Worm (Caenorhabditis elegans) whole organism, L4 larva: ENCODE data around the gene set-31.

Source experiments
- F49E8.2 ChIP-seq: sonication (generic microtip); optimal IDR thresholded peaks from 2 replicates; lab custom pipeline; 2016; ENCODE audit warnings: missing compliant biosample characterization, mild to moderate bottlenecking, missing genetic modification characterization, borderline replicate concordance
- ceh-62 ChIP-seq: sonication (generic microtip); optimal IDR thresholded peaks from 2 replicates; lab custom pipeline; 2017; ENCODE audit warnings: missing biosample characterization, missing genetic modification characterization
- dmd-8 ChIP-seq: fragments of 200-800 bp; sonication (Bioruptor generic); IDR thresholded peaks from 2 replicates; pipeline ENCODE4 v1.3.6; 2022; ENCODE audit warnings: missing genetic modification characterization, missing compliant biosample characterization
- lin-15B ChIP-seq: fragments of 150-350 bp; sonication (generic microtip); optimal IDR thresholded peaks from 3 replicates; lab custom pipeline; 2014; ENCODE audit warnings: missing biosample characterization, missing genetic modification characterization
- mep-1 ChIP-seq: fragments of 150-350 bp; sonication (generic microtip); optimal IDR thresholded peaks from 3 replicates; lab custom pipeline; 2014; ENCODE audit warnings: missing biosample characterization, missing genetic modification characterization
- nhr-11 ChIP-seq: fragments of 150-350 bp; optimal IDR thresholded peaks from 2 replicates; lab custom pipeline; 2014; ENCODE audit warnings: missing biosample characterization, missing genetic modification characterization
- nhr-28 ChIP-seq: fragments of 150-350 bp; optimal IDR thresholded peaks from 2 replicates; lab custom pipeline; 2014; ENCODE audit warnings: missing biosample characterization, missing genetic modification characterization
- nhr-77 ChIP-seq: fragments of 150-350 bp; optimal IDR thresholded peaks from 2 replicates; lab custom pipeline; 2014; ENCODE audit warnings: missing biosample characterization, missing genetic modification characterization
- ztf-11 ChIP-seq: fragments of 150-350 bp; optimal IDR thresholded peaks from 2 replicates; lab custom pipeline; 2014; ENCODE audit warnings: missing biosample characterization, missing genetic modification characterization

DNA sequence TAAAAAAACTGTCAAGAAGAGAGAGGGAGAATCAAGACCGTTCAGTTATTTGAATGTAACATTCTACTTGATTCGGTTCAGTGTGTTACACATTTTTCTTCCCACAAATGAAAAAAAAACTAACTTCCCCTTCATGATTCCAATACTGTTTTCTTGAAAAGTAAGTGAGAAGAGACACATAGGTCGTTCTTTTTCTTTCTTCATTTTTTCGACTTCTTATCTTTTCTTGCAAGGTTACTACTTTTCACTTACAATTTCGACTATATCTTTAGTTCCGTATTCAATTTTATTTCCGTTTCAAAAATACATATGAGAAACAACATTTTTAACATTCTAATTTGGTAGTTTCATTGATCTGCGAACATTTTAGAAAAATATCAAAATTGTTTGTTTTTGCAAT, 21.5 kb downstream of the set-31 start:
- TF ChIP-seq ztf-11 (tag; lab: Kevin White, UChicago) (no peak), nhr-28 (no peak), dmd-8 (no peak), nhr-11 (tag; lab: Kevin White, UChicago) (no peak), ceh-62 (tag; lab: Kevin White, UChicago) (no peak), nhr-77 (no peak), mep-1 (no peak), lin-15B (tag; lab: Kevin White, UChicago) (no peak), F49E8.2 (tag; lab: Kevin White, UChicago) (no peak)
